Worm (Caenorhabditis elegans) whole organism, midembryonic: ENCODE data around the gene mrpl-21.

Source experiments
- T22C8.4 ChIP-seq: fragments of 200-800 bp; sonication (Bioruptor generic); IDR thresholded peaks from 2 replicates; pipeline ENCODE4 v1.3.6; 2022; ENCODE audit warnings: missing genetic modification characterization, missing compliant biosample characterization
- tab-1 ChIP-seq: fragments of 200-800 bp; sonication (Bioruptor generic); IDR thresholded peaks from 2 replicates; pipeline ENCODE4 v1.3.6; 2022; ENCODE audit warnings: missing genetic modification characterization, missing compliant biosample characterization
- ztf-23 ChIP-seq: fragments of 200-800 bp; sonication (Bioruptor generic); IDR thresholded peaks from 2 replicates; pipeline ENCODE4 v1.3.6; 2022; ENCODE audit warnings: missing genetic modification reagents, missing genetic modification characterization, missing compliant biosample characterization

DNA sequence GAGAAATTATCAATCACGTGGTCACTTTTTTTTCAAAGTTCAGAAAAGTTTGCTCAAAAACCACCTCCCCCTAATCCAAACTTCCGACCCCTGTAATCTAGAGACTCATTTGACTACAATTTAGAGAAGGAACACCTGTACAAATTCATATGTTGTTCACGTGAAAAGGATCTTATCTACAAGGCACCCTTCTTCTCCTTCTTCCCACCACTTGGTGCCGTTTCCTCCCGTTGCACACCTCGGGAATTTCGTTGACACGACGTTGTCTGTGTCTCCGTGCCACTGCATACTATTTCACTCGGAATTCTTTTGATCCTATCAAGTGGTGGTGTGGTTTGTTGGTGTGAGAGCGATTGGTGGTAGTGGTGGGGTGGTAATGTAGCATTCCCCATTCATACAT lies 31.2 kb upstream of the mrpl-21 start:
- no peak for TF ChIP-seq tab-1 (GFP tag; lab: Robert Waterston, UW)
- no peak for TF ChIP-seq T22C8.4
- no peak for TF ChIP-seq ztf-23 (GFP tag; lab: Robert Waterston, UW)
